Worm (Caenorhabditis elegans): ENCODE data around the gene F02C12.3.

Gene F02C12.3

ce11 chrX:13444267-13444666 lies 47.5 kb downstream of the F02C12.3 start:
- TF ChIP-seq nhr-90 (tag; optimal IDR thresholded peaks at IDR 0.05) (peak; percentile 33), ztf-18 (tag; optimal IDR thresholded peaks at IDR 0.05) (peak; percentile 9), die-1 (tag; optimal IDR thresholded peaks at IDR 0.05) (peak; percentile 48), egl-44 (GFP tag; IDR thresholded peaks at IDR 0.05) (no peak), F55B11.4 (tag; optimal IDR thresholded peaks at IDR 0.05; ENCODE audit: borderline replicate concordance, insufficient read depth) (no peak), rpc-1 (optimal IDR thresholded peaks at IDR 0.05) (peak; percentile 63), rpc-1 (tag; optimal IDR thresholded peaks at IDR 0.05) (peak; percentile 84), lsl-1 (GFP tag; optimal IDR thresholded peaks at IDR 0.05) (no peak), lin-35 (GFP tag; optimal IDR thresholded peaks at IDR 0.05) (no peak), B0019.2 (GFP tag; conservative IDR thresholded peaks at IDR 0.05) (no peak), lin-26 (GFP tag; IDR thresholded peaks at IDR 0.05) (peak; percentile 59; the same call in 1 of the 2 replicates), ztf-25 (GFP tag; IDR thresholded peaks at IDR 0.05) (0 out of 2 replicates have a peak, but pooled peaks have one; percentile 51), D2030.7 (GFP tag; IDR thresholded peaks at IDR 0.05) (peak; percentile 54), ztf-6 (GFP tag; IDR thresholded peaks at IDR 0.05) (no peak), let-607 (tag; optimal IDR thresholded peaks at IDR 0.05) (no peak), repo-1 (tag; optimal IDR thresholded peaks at IDR 0.05) (no peak), madf-6 (GFP tag; IDR thresholded peaks at IDR 0.05) (no peak), Y79H2A.3 (GFP tag; conservative IDR thresholded peaks at IDR 0.05) (no peak), hmg-1.2 (GFP tag; IDR thresholded peaks at IDR 0.05) (peak; percentile 38; the same call in 1 of the 2 replicates), tlf-1 (GFP tag; optimal IDR thresholded peaks at IDR 0.05) (no peak), sptf-2 (GFP tag; optimal IDR thresholded peaks at IDR 0.05) (no peak), tbp1 (GFP tag; optimal IDR thresholded peaks at IDR 0.05) (peak; percentile 85), hmg-20 (GFP tag; IDR thresholded peaks at IDR 0.05) (no peak), snpc-4 (GFP tag; optimal IDR thresholded peaks at IDR 0.05) (no peak), snpc-4 (tag; optimal IDR thresholded peaks at IDR 0.05) (peak in 1 of 4 experiments; percentile 36), B0261.1 (tag; optimal IDR thresholded peaks at IDR 0.05) (peak; percentile 71), Y67H2A.10 (GFP tag; conservative IDR thresholded peaks at IDR 0.05) (no peak), ceh-40 (GFP tag; IDR thresholded peaks at IDR 0.05) (no peak)

- no peak for TF ChIP-seq ceh-27 (GFP tag; optimal IDR thresholded peaks at IDR 0.05)
- TF ChIP-seq attf-5 (GFP tag; optimal IDR thresholded peaks at IDR 0.05): no peak
- no peak for TF ChIP-seq Y53F4B.3 (GFP tag; IDR thresholded peaks at IDR 0.05)
- TF ChIP-seq mes-4 (tag; optimal IDR thresholded peaks at IDR 0.05): no peak
- no peak for TF ChIP-seq ztf-18 (tag; optimal IDR thresholded peaks at IDR 0.05)
- TF ChIP-seq Y56A3A.18 (GFP tag; IDR thresholded peaks at IDR 0.05): no peak
- no peak for TF ChIP-seq C06A6.2 (GFP tag; conservative IDR thresholded peaks at IDR 0.05)
- no peak for TF ChIP-seq ama-1 (optimal IDR thresholded peaks at IDR 0.05)
- TF ChIP-seq ama-1 (GFP tag; optimal IDR thresholded peaks at IDR 0.05): no peak
These were observed 49.6 kb downstream of the F02C12.3 start, which contains the start of gene set-8 for ce11 chrX:13446418-13446817. TSS of gene set-8 (plus strand) at chrX:13446718.
